Worm (Caenorhabditis elegans) whole organism, young adult: Measurements from ENCODE around the gene T05A7.3.

Source experiments
- F22D6.2 ChIP-seq: sonication (generic microtip); optimal IDR thresholded peaks from 2 replicates; lab custom pipeline; 2016; ENCODE audit warnings: mild to moderate bottlenecking, missing genetic modification characterization, missing compliant biosample characterization
- F33H1.4 ChIP-seq: fragments of 200-800 bp; sonication (Bioruptor generic); IDR thresholded peaks from 2 replicates; pipeline ENCODE4 v1.3.6; 2022; ENCODE audit warnings: missing genetic modification reagents, missing genetic modification characterization, missing compliant biosample characterization
- K12H6.12 ChIP-seq: fragments of 200-800 bp; sonication (Bioruptor generic); optimal IDR thresholded peaks from 2 replicates; lab custom pipeline; 2018; ENCODE audit warnings: mild to moderate bottlenecking, missing genetic modification characterization, missing compliant biosample characterization
- T07F8.4 ChIP-seq: sonication (generic microtip); optimal IDR thresholded peaks from 2 replicates; lab custom pipeline; 2016; ENCODE audit warnings: mild to moderate bottlenecking, missing genetic modification characterization, moderate library complexity, missing compliant biosample characterization
- Y53G8AR.9 ChIP-seq: fragments of 200-800 bp; sonication (Bioruptor generic); conservative IDR thresholded peaks from 2 replicates; pipeline ENCODE4 v1.3.6; 2022; ENCODE audit warnings: missing genetic modification reagents, missing genetic modification characterization, missing compliant biosample characterization
- Y79H2A.3 ChIP-seq: fragments of 200-800 bp; sonication (Bioruptor generic); conservative IDR thresholded peaks from 2 replicates; pipeline ENCODE4 v1.3.6; 2022; ENCODE audit warnings: missing genetic modification reagents, missing genetic modification characterization, missing compliant biosample characterization
- aptf-3 ChIP-seq: fragments of 200-800 bp; sonication (Bioruptor generic); IDR thresholded peaks from 2 replicates; pipeline ENCODE4 v1.3.6; 2022; ENCODE audit warnings: missing genetic modification characterization, missing compliant biosample characterization
- attf-5 ChIP-seq: fragments of 200-800 bp; sonication (Bioruptor generic); optimal IDR thresholded peaks from 2 replicates; lab custom pipeline; 2018; ENCODE audit warnings: mild to moderate bottlenecking, missing genetic modification characterization, missing compliant biosample characterization
- ccch-3 ChIP-seq: fragments of 200-800 bp; sonication (Bioruptor generic); optimal IDR thresholded peaks from 2 replicates; lab custom pipeline; 2018; ENCODE audit warnings: mild to moderate bottlenecking, missing genetic modification characterization, missing compliant biosample characterization
- cebp-1 ChIP-seq, 2 experiments: fragments of 200-800 bp in 1 of 2; sonication (Bioruptor generic) in 1 of 2; sonication (generic microtip) in 1 of 2; IDR thresholded peaks in 1 of 2; optimal IDR thresholded peaks in 1 of 2; 2 replicates each; pipeline versions ENCODE4 v1.3.6 to Lab custom; 2017 to 2022; ENCODE audit warnings: missing compliant biosample characterization in 2 of 2, missing genetic modification characterization in 2 of 2, mild to moderate bottlenecking in 1 of 2, missing genetic modification reagents in 1 of 2, moderate library complexity in 1 of 2
- cebp-2 ChIP-seq: fragments of 200-800 bp; sonication (Bioruptor generic); IDR thresholded peaks from 2 replicates; pipeline ENCODE4 v1.3.6; 2022; ENCODE audit warnings: missing genetic modification characterization, missing compliant biosample characterization
- ceh-100 ChIP-seq: fragments of 200-800 bp; sonication (Bioruptor generic); IDR thresholded peaks from 2 replicates; pipeline ENCODE4 v1.3.6; 2022; ENCODE audit warnings: missing genetic modification reagents, missing genetic modification characterization, missing compliant biosample characterization
- ceh-40 ChIP-seq: fragments of 200-800 bp; sonication (Bioruptor generic); IDR thresholded peaks from 2 replicates; pipeline ENCODE4 v1.3.6; 2022; ENCODE audit warnings: missing genetic modification characterization, missing compliant biosample characterization
- chd-7 ChIP-seq: sonication (generic microtip); optimal IDR thresholded peaks from 2 replicates; lab custom pipeline; 2016; ENCODE audit warnings: mild to moderate bottlenecking, missing genetic modification characterization, moderate library complexity, missing compliant biosample characterization
- die-1 ChIP-seq: sonication (generic microtip); optimal IDR thresholded peaks from 2 replicates; lab custom pipeline; 2016; ENCODE audit warnings: missing genotype, mild to moderate bottlenecking, missing genetic modification characterization, missing compliant biosample characterization
- dpff-1 ChIP-seq: sonication (generic microtip); optimal IDR thresholded peaks from 2 replicates; lab custom pipeline; 2017; ENCODE audit warnings: mild to moderate bottlenecking, missing genetic modification characterization, missing compliant biosample characterization
- egrh-3 ChIP-seq: fragments of 200-800 bp; sonication (Bioruptor generic); IDR thresholded peaks from 2 replicates; pipeline ENCODE4 v1.3.6; 2022; ENCODE audit warnings: missing genetic modification reagents, missing genetic modification characterization, missing compliant biosample characterization
- gei-17 ChIP-seq: fragments of 200-800 bp; sonication (Bioruptor generic); optimal IDR thresholded peaks from 2 replicates; lab custom pipeline; 2018; ENCODE audit warnings: mild to moderate bottlenecking, missing genetic modification characterization, missing compliant biosample characterization
- him-1 ChIP-seq: sonication (generic microtip); optimal IDR thresholded peaks from 2 replicates; lab custom pipeline; 2016; ENCODE audit warnings: missing genotype, missing genetic modification reagents, missing genetic modification characterization, missing compliant biosample characterization
- hmg-1.2 ChIP-seq: fragments of 200-800 bp; sonication (Bioruptor generic); IDR thresholded peaks from 2 replicates; pipeline ENCODE4 v1.3.6; 2022; ENCODE audit warnings: missing genetic modification reagents, missing genetic modification characterization, missing compliant biosample characterization
- let-526 ChIP-seq: fragments of 200-800 bp; sonication (Bioruptor generic); IDR thresholded peaks from 2 replicates; pipeline ENCODE4 v1.3.6; 2022; ENCODE audit warnings: missing genetic modification reagents, missing genetic modification characterization, missing compliant biosample characterization
- let-607 ChIP-seq, 2 experiments: fragments of 200-800 bp in 1 of 2; sonication (Bioruptor generic) in 1 of 2; sonication (generic microtip) in 1 of 2; optimal IDR thresholded peaks; 2 replicates each; lab custom pipeline; 2016 to 2018; ENCODE audit warnings: mild to moderate bottlenecking in 2 of 2, missing compliant biosample characterization in 2 of 2, missing genetic modification characterization in 2 of 2, moderate library complexity in 2 of 2, missing genotype in 1 of 2
- lin-26 ChIP-seq: fragments of 200-800 bp; sonication (Bioruptor generic); IDR thresholded peaks from 2 replicates; pipeline ENCODE4 v1.3.6; 2022; ENCODE audit warnings: missing genetic modification reagents, missing genetic modification characterization, missing compliant biosample characterization
- lir-1 ChIP-seq: fragments of 200-800 bp; sonication (Bioruptor generic); conservative IDR thresholded peaks from 2 replicates; pipeline ENCODE4 v1.3.6; 2022; ENCODE audit warnings: missing genetic modification reagents, missing genetic modification characterization, missing compliant biosample characterization
- madf-8 ChIP-seq: fragments of 200-800 bp; sonication (Bioruptor generic); conservative IDR thresholded peaks from 2 replicates; pipeline ENCODE4 v1.3.6; 2022; ENCODE audit warnings: missing genetic modification reagents, missing genetic modification characterization, missing compliant biosample characterization
- mxl-1 ChIP-seq: sonication (generic microtip); optimal IDR thresholded peaks from 2 replicates; lab custom pipeline; 2016; ENCODE audit warnings: missing genetic modification characterization, missing compliant biosample characterization
- nfya-1 ChIP-seq: sonication (generic microtip); optimal IDR thresholded peaks from 2 replicates; lab custom pipeline; 2017; ENCODE audit warnings: antibody characterized with exemption, missing compliant biosample characterization, missing genetic modification characterization, borderline replicate concordance; ENCODE audit not compliant: insufficient read depth
- nfya-2 ChIP-seq: fragments of 200-800 bp; sonication (Bioruptor generic); IDR thresholded peaks from 2 replicates; pipeline ENCODE4 v1.3.6; 2022; ENCODE audit warnings: missing genetic modification reagents, missing genetic modification characterization, missing compliant biosample characterization
- nhr-179 ChIP-seq: sonication (generic microtip); optimal IDR thresholded peaks from 2 replicates; lab custom pipeline; 2016; ENCODE audit warnings: mild to moderate bottlenecking, missing genetic modification characterization, missing compliant biosample characterization
- pbrm-1 ChIP-seq: fragments of 200-800 bp; sonication (Bioruptor generic); IDR thresholded peaks from 2 replicates; pipeline ENCODE4 v1.3.6; 2022; ENCODE audit warnings: missing genetic modification reagents, missing genetic modification characterization, missing compliant biosample characterization
- rcor-1 ChIP-seq: fragments of 200-800 bp; sonication (Bioruptor generic); IDR thresholded peaks from 2 replicates; pipeline ENCODE4 v1.3.6; 2022; ENCODE audit warnings: missing genetic modification reagents, missing genetic modification characterization, missing compliant biosample characterization
- snpc-1.1 ChIP-seq: sonication (generic microtip); optimal IDR thresholded peaks from 2 replicates; lab custom pipeline; 2017; ENCODE audit warnings: missing genetic modification characterization, mild to moderate bottlenecking, missing compliant biosample characterization, antibody characterized with exemption, moderate library complexity, missing genotype, missing genetic modification reagents; ENCODE audit not compliant: insufficient read depth
- snpc-3.4 ChIP-seq: sonication (generic microtip); optimal IDR thresholded peaks from 2 replicates; lab custom pipeline; 2017; ENCODE audit warnings: missing genetic modification characterization, mild to moderate bottlenecking, missing compliant biosample characterization, antibody characterized with exemption, moderate library complexity, missing genotype, missing genetic modification reagents
- tbp1 ChIP-seq: fragments of 200-800 bp; sonication (Bioruptor generic); optimal IDR thresholded peaks from 2 replicates; lab custom pipeline; 2018; ENCODE audit warnings: mild to moderate bottlenecking, missing genetic modification characterization, missing compliant biosample characterization
- tbx-9 ChIP-seq: sonication (generic microtip); optimal IDR thresholded peaks from 2 replicates; lab custom pipeline; 2016; ENCODE audit warnings: borderline replicate concordance, missing genetic modification characterization, inconsistent platforms, missing compliant biosample characterization
- tlf-1 ChIP-seq: fragments of 200-800 bp; sonication (Bioruptor generic); optimal IDR thresholded peaks from 2 replicates; lab custom pipeline; 2018; ENCODE audit warnings: mild to moderate bottlenecking, missing genetic modification characterization, missing compliant biosample characterization
- unc-130 ChIP-seq: sonication (generic microtip); optimal IDR thresholded peaks from 2 replicates; lab custom pipeline; 2016; ENCODE audit warnings: missing genetic modification reagents, missing genetic modification characterization, missing compliant biosample characterization
- unc-62 ChIP-seq: fragments of 150-350 bp; optimal IDR thresholded peaks from 2 replicates; lab custom pipeline; 2014; ENCODE audit warnings: missing biosample characterization, missing genetic modification reagents, missing genetic modification characterization
- zim-3 ChIP-seq: sonication (generic microtip); optimal IDR thresholded peaks from 2 replicates; lab custom pipeline; 2017; ENCODE audit warnings: mild to moderate bottlenecking, missing genetic modification characterization, moderate library complexity, missing compliant biosample characterization
- ztf-26 ChIP-seq: sonication (generic microtip); optimal IDR thresholded peaks from 2 replicates; lab custom pipeline; 2017; ENCODE audit warnings: missing genetic modification characterization, missing compliant biosample characterization
- ztf-28 ChIP-seq: fragments of 200-800 bp; sonication (Bioruptor generic); IDR thresholded peaks from 2 replicates; pipeline ENCODE4 v1.3.6; 2022; ENCODE audit warnings: missing genetic modification reagents, missing genetic modification characterization, missing compliant biosample characterization
- ztf-3 ChIP-seq: fragments of 200-800 bp; sonication (Bioruptor generic); optimal IDR thresholded peaks from 2 replicates; lab custom pipeline; 2018; ENCODE audit warnings: mild to moderate bottlenecking, missing genetic modification characterization, missing compliant biosample characterization

Gene T05A7.3

DNA sequence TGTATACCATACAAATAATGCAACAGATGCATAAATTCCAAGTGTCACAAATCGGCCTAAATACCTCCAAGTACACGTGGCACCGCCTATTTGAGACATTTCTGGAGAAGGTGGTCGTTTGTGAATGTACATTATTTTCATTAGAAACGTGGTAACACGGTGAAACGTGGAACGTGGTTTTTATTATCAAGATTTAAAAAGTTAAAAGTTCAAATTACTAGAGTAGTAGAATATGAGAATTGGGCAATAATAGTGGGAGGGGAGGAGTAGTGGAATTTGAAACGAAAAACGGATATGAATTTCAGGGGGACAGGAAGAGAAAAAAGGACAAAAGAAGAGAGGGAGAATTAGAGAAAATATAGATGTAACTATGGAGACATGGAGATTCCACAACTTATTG, 19.7 kb upstream of the T05A7.3 start, which contains the start of gene fut-6:
TSS of gene fut-6 (minus strand) at position 101 of the 400 bp plus-strand sequence.
- TF ChIP-seq ceh-40 (GFP tag; lab: Robert Waterston, UW) (no peak), let-526 (GFP tag; lab: Robert Waterston, UW) (no peak), egrh-3 (GFP tag; lab: Robert Waterston, UW) (no peak), let-607 (tag; optimal IDR thresholded peaks at IDR 0.05; lab: Kevin White, UChicago) (no peak), him-1 (tag; lab: Kevin White, UChicago) (no peak)

DNA sequence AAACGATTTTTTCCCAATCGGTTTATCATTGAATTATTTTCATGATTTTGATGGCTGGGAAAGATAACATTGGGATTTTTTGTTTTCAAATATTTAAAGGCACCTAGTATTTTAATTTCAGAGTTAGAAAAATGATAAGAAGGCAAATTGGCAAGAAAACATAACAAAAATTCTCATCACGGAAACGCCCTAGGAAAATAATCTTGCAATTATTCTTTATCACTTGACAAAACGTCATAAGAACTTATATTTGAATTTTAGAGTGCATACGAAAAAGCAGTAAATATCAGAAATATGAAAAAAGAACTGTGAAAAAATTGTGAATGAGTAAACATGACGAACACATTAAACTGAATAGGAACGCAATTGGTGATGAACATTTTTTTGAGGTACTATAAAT, 18.2 kb upstream of the T05A7.3 start:
- TF ChIP-seq mxl-1 (no peak), attf-5 (no peak), gei-17 (no peak), die-1 (no peak), tlf-1 (GFP tag; lab: Kevin White, UChicago) (no peak), ceh-100 (no peak), tbx-9 (tag; lab: Kevin White, UChicago) (no peak), snpc-1.1 (tag; lab: Kevin White, UChicago) (no peak), egrh-3 (GFP tag; lab: Robert Waterston, UW) (no peak), chd-7 (tag; lab: Kevin White, UChicago) (no peak), cebp-2 (GFP tag; lab: Robert Waterston, UW) (no peak), hmg-1.2 (no peak), lir-1 (GFP tag; lab: Robert Waterston, UW) (no peak), ztf-3 (GFP tag; lab: Kevin White, UChicago) (no peak), ztf-28 (GFP tag; lab: Robert Waterston, UW) (no peak), snpc-3.4 (tag; lab: Kevin White, UChicago) (no peak)

DNA sequence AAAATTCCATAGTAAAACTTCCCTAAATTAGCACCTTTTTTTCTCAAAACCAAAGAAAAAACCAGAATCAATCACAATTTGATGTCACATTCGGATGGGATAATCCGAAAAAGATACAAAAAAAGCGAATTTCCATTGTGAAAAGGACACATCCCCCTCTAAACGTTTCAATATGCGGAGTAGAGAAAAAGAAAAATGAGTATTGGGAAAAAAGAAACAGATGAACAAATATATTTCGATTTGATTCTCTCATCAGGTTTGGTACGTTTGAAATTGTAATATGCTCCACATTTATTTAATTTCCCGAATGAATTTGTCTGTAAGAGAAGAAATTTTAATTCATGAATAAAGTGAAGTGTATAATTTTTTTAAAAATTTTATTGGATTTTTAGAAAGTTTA, 17.3 kb upstream of the T05A7.3 start:
- TF ChIP-seq tbp1 (no peak), nfya-2 (GFP tag; lab: Robert Waterston, UW) (no peak), ztf-26 (no peak), F22D6.2 (tag; lab: Kevin White, UChicago) (no peak), nfya-1 (tag; lab: Kevin White, UChicago) (no peak)

DNA sequence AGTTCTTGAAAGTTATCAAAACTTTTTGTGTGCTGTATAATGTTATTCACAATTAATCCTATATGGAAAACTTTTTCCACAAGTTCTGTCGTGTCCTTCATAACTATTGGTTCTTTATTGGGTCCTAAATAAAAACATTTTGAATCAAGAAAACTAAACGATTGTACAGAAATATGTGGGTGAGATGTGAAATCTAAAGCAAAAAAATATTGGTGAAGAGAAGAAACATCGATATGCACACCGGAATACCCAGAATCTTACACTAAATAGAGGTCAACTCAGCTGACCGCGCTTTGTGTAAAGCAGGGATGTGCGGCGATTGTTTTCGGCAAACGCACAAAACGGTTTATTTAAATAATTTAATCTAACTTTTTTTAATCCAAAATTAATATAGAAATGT, 14.3 kb upstream of the T05A7.3 start, which contains the start of gene T05A7.13:
TSS of gene T05A7.13 (minus strand) at position 101 of the 400 bp plus-strand sequence.
- TF ChIP-seq gei-17 (no peak), ceh-100 (no peak), unc-130 (GFP tag; lab: Kevin White, UChicago) (no peak), rcor-1 (GFP tag; lab: Robert Waterston, UW) (no peak), lin-26 (GFP tag; lab: Robert Waterston, UW) (no peak), ztf-3 (GFP tag; lab: Kevin White, UChicago) (no peak), F33H1.4 (GFP tag; lab: Robert Waterston, UW) (no peak), unc-62 (GFP tag; lab: Kevin White, UChicago) (no peak)
- TF ChIP-seq, all 124 proteins: peak for 0

DNA sequence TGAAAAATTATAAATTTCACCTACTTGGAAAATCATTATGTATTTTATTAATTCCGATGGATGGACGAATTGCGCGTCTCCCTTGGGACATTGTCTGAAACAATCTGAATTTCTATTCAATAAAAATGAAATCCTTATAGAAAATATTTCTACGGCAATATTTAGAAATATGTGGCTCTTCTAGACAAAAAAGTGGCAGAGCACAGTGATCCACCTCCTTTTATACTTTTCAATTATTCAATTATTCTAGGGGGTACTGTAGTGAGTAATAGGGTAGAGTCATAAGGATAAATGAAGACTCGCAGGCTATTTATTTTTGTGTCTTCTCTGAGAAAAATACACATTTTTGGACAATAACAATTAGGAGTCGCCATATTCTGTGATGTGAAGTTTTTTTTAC, 12.4 kb upstream of the T05A7.3 start, which contains the start of gene T05A7.12:
TSS of gene T05A7.12 (minus strand) at position 101 of the 400 bp plus-strand sequence.
- TF ChIP-seq madf-8 (GFP tag; lab: Robert Waterston, UW) (no peak), dpff-1 (no peak), unc-130 (GFP tag; lab: Kevin White, UChicago) (no peak), nhr-179 (tag; lab: Kevin White, UChicago) (no peak), zim-3 (tag; lab: Kevin White, UChicago) (no peak), pbrm-1 (GFP tag; lab: Robert Waterston, UW) (no peak), ccch-3 (no peak), ztf-3 (GFP tag; lab: Kevin White, UChicago) (no peak), cebp-1 (GFP tag; IDR thresholded peaks at IDR 0.05; lab: Robert Waterston, UW) (no peak), cebp-1 (tag; optimal IDR thresholded peaks at IDR 0.05; lab: Kevin White, UChicago) (no peak), T07F8.4 (tag; lab: Kevin White, UChicago) (no peak), lin-26 (GFP tag; lab: Robert Waterston, UW) (no peak), Y53G8AR.9 (GFP tag; lab: Robert Waterston, UW) (no peak), Y79H2A.3 (GFP tag; lab: Robert Waterston, UW) (no peak), K12H6.12 (tag; lab: Kevin White, UChicago) (no peak), aptf-3 (no peak)
